Fruit fly (Drosophila melanogaster): ENCODE measurements around the gene CG7694.

- TF ChIP-seq ovo (GFP tag; optimal IDR thresholded peaks at IDR 0.05) (no peak), toe (GFP tag; optimal IDR thresholded peaks at IDR 0.05) (no peak), CG7101 (tag; optimal IDR thresholded peaks at IDR 0.05) (no peak)
Measured at dm6 chr3R:18572240-18572803, 569 bp upstream of the CG7694 start.

Data from whole organism, adult.